Fruit fly (Drosophila melanogaster): Measurements from ENCODE around the gene CG14142.
A peak's percentile ranks its signal among the peaks of the same experiment; 100 is the strongest.

The CG14142 gene

dm6 chr3L:11147675-11148074 lies 25.6 kb upstream of the CG14142 start:
- no peak for TF ChIP-seq pan (optimal IDR thresholded peaks at IDR 0.05)
- TF ChIP-seq CG8478 (optimal IDR thresholded peaks at IDR 0.05): no peak
- TF ChIP-seq usp (GFP tag; optimal IDR thresholded peaks at IDR 0.05): no peak
- TF ChIP-seq Dll (optimal IDR thresholded peaks at IDR 0.05): no peak
- no peak for TF ChIP-seq psq (optimal IDR thresholded peaks at IDR 0.05)
- TF ChIP-seq EcR (GFP tag; optimal IDR thresholded peaks at IDR 0.05): no peak

dm6 chr3L:11148478-11149251 lies 24.6 kb upstream of the CG14142 start:
- TF ChIP-seq pan (optimal IDR thresholded peaks at IDR 0.05) (no peak), psq (optimal IDR thresholded peaks at IDR 0.05) (no peak), EcR (GFP tag; optimal IDR thresholded peaks at IDR 0.05) (no peak), Dll (optimal IDR thresholded peaks at IDR 0.05) (no peak), CG8478 (optimal IDR thresholded peaks at IDR 0.05) (no peak), usp (GFP tag; optimal IDR thresholded peaks at IDR 0.05) (no peak)

dm6 chr3L:11150735-11151287 lies 22.5 kb upstream of the CG14142 start, which contains the start of gene CG6216:
TSS of gene CG6216 (minus strand) at chr3L:11150785.
- TF ChIP-seq usp (GFP tag; optimal IDR thresholded peaks at IDR 0.05) (no peak), psq (optimal IDR thresholded peaks at IDR 0.05) (no peak), Dll (optimal IDR thresholded peaks at IDR 0.05) (no peak), EcR (GFP tag; optimal IDR thresholded peaks at IDR 0.05) (no peak), CG8478 (optimal IDR thresholded peaks at IDR 0.05) (no peak), pan (optimal IDR thresholded peaks at IDR 0.05) (no peak)

- no peak for TF ChIP-seq usp (GFP tag; optimal IDR thresholded peaks at IDR 0.05)
- TF ChIP-seq EcR (GFP tag; optimal IDR thresholded peaks at IDR 0.05): no peak
- no peak for TF ChIP-seq CG8478 (optimal IDR thresholded peaks at IDR 0.05)
- TF ChIP-seq pan (optimal IDR thresholded peaks at IDR 0.05): no peak
- no peak for TF ChIP-seq Dll (optimal IDR thresholded peaks at IDR 0.05)
- no peak for TF ChIP-seq psq (optimal IDR thresholded peaks at IDR 0.05)
Measured at dm6 chr3L:11155380-11155779, 17.9 kb upstream of the CG14142 start.

- TF ChIP-seq CG8478 (optimal IDR thresholded peaks at IDR 0.05): no peak
Measured at dm6 chr3L:11164899-11165298, 8.4 kb upstream of the CG14142 start, which contains the start of gene Alg10. TSS of gene Alg10 (plus strand) at chr3L:11164971.

dm6 chr3L:11169299-11170181 lies 3.8 kb upstream of the CG14142 start, which contains the start of the genes wls and Adck5:
TSS of gene wls (minus strand) at chr3L:11169625.
TSS of gene Adck5 (plus strand) at chr3L:11169817.
- no peak for TF ChIP-seq usp (GFP tag; optimal IDR thresholded peaks at IDR 0.05)
- TF ChIP-seq CG8478 (optimal IDR thresholded peaks at IDR 0.05): no peak
- peak; percentile 52 for TF ChIP-seq pan (optimal IDR thresholded peaks at IDR 0.05)
- TF ChIP-seq Dll (optimal IDR thresholded peaks at IDR 0.05): no peak

dm6 chr3L:11182994-11183393 lies 9.7 kb downstream of the CG14142 start:
- TF ChIP-seq EcR (GFP tag; optimal IDR thresholded peaks at IDR 0.05) (no peak), CG8478 (optimal IDR thresholded peaks at IDR 0.05) (no peak), pan (optimal IDR thresholded peaks at IDR 0.05) (no peak), psq (optimal IDR thresholded peaks at IDR 0.05) (no peak), Dll (optimal IDR thresholded peaks at IDR 0.05) (no peak), usp (GFP tag; optimal IDR thresholded peaks at IDR 0.05) (no peak)

dm6 chr3L:11183965-11184364 lies 10.7 kb downstream of the CG14142 start:
- TF ChIP-seq psq (optimal IDR thresholded peaks at IDR 0.05): no peak
- no peak for TF ChIP-seq CG8478 (optimal IDR thresholded peaks at IDR 0.05)
- no peak for TF ChIP-seq Dll (optimal IDR thresholded peaks at IDR 0.05)
- TF ChIP-seq usp (GFP tag; optimal IDR thresholded peaks at IDR 0.05): no peak
- TF ChIP-seq EcR (GFP tag; optimal IDR thresholded peaks at IDR 0.05): no peak
- no peak for TF ChIP-seq pan (optimal IDR thresholded peaks at IDR 0.05)

dm6 chr3L:11186768-11187167 lies 13.5 kb downstream of the CG14142 start:
- TF ChIP-seq EcR (GFP tag; optimal IDR thresholded peaks at IDR 0.05) (no peak), Dll (optimal IDR thresholded peaks at IDR 0.05) (no peak), CG8478 (optimal IDR thresholded peaks at IDR 0.05) (no peak), usp (GFP tag; optimal IDR thresholded peaks at IDR 0.05) (no peak), pan (optimal IDR thresholded peaks at IDR 0.05) (no peak), psq (optimal IDR thresholded peaks at IDR 0.05) (no peak)

dm6 chr3L:11190022-11190421 lies 16.7 kb downstream of the CG14142 start:
- no peak for TF ChIP-seq pan (optimal IDR thresholded peaks at IDR 0.05)
- no peak for TF ChIP-seq psq (optimal IDR thresholded peaks at IDR 0.05)
- no peak for TF ChIP-seq EcR (GFP tag; optimal IDR thresholded peaks at IDR 0.05)
- TF ChIP-seq CG8478 (optimal IDR thresholded peaks at IDR 0.05): no peak
- TF ChIP-seq usp (GFP tag; optimal IDR thresholded peaks at IDR 0.05): no peak
- TF ChIP-seq Dll (optimal IDR thresholded peaks at IDR 0.05): no peak

dm6 chr3L:11195275-11195674 lies 22.0 kb downstream of the CG14142 start:
- TF ChIP-seq Dll (optimal IDR thresholded peaks at IDR 0.05): no peak
- no peak for TF ChIP-seq EcR (GFP tag; optimal IDR thresholded peaks at IDR 0.05)
- TF ChIP-seq pan (optimal IDR thresholded peaks at IDR 0.05): no peak
- no peak for TF ChIP-seq psq (optimal IDR thresholded peaks at IDR 0.05)
- no peak for TF ChIP-seq usp (GFP tag; optimal IDR thresholded peaks at IDR 0.05)
- TF ChIP-seq CG8478 (optimal IDR thresholded peaks at IDR 0.05): no peak

- TF ChIP-seq pan (optimal IDR thresholded peaks at IDR 0.05): no peak
- TF ChIP-seq usp (GFP tag; optimal IDR thresholded peaks at IDR 0.05): no peak
- no peak for TF ChIP-seq CG8478 (optimal IDR thresholded peaks at IDR 0.05)
- no peak for TF ChIP-seq EcR (GFP tag; optimal IDR thresholded peaks at IDR 0.05)
- no peak for TF ChIP-seq Dll (optimal IDR thresholded peaks at IDR 0.05)
- TF ChIP-seq psq (optimal IDR thresholded peaks at IDR 0.05): no peak
Measured at dm6 chr3L:11196860-11197259, 23.5 kb downstream of the CG14142 start.
